Fruit fly (Drosophila melanogaster): Measurements from ENCODE around the gene eIF5B.

eIF5B gene

dm6 chr3L:3496593-3496992, 35.8 kb upstream of the eIF5B start (continued):
- TF ChIP-seq Fer3 (tag; optimal IDR thresholded peaks at IDR 0.05), result peak; percentile 4
- no peak for TF ChIP-seq zfh1 (GFP tag; IDR thresholded peaks at IDR 0.05)
- TF ChIP-seq Ptx1 (GFP tag; IDR thresholded peaks at IDR 0.05), result 0 out of 2 replicates have a peak, but pooled peaks have one; percentile 24
- TF ChIP-seq CG12391 (tag; optimal IDR thresholded peaks at IDR 0.05), result no peak
- no peak for TF ChIP-seq prd (optimal IDR thresholded peaks at IDR 0.05)
- TF ChIP-seq prd (GFP tag; IDR thresholded peaks at IDR 0.05), result 0 out of 3 replicates have a peak, but pooled peaks have one; percentile 27
- TF ChIP-seq Lhr (GFP tag; optimal IDR thresholded peaks at IDR 0.05), result no peak
- TF ChIP-seq TFAM (GFP tag; optimal IDR thresholded peaks at IDR 0.05), result no peak
- TF ChIP-seq cg (GFP tag; optimal IDR thresholded peaks at IDR 0.05), result no peak
- TF ChIP-seq CG14441 (GFP tag; IDR thresholded peaks at IDR 0.05), result 0 out of 2 replicates have a peak, but pooled peaks have one; percentile 12
- TF ChIP-seq Taf1 (GFP tag; IDR thresholded peaks at IDR 0.05), result no peak
- TF ChIP-seq CG17359 (tag; optimal IDR thresholded peaks at IDR 0.05), result no peak
- TF ChIP-seq CG11247 (GFP tag; IDR thresholded peaks at IDR 0.05), result no peak

dm6 chr3L:3492116-3492747, 31.5 kb upstream of the eIF5B start:
- TF ChIP-seq CG4360 (GFP tag; IDR thresholded peaks at IDR 0.05) (no peak), dysf (GFP tag; IDR thresholded peaks at IDR 0.05) (peak; percentile 39; the same call in 1 of the 3 replicates), dan (GFP tag; IDR thresholded peaks at IDR 0.05) (no peak), CG12391 (tag; optimal IDR thresholded peaks at IDR 0.05) (peak; percentile 43), cwo (GFP tag; optimal IDR thresholded peaks at IDR 0.05) (peak; percentile 15), E2f1 (GFP tag; IDR thresholded peaks at IDR 0.05) (peak; percentile 29; the same call in 1 of the 2 replicates), CG14441 (GFP tag; IDR thresholded peaks at IDR 0.05) (0 out of 2 replicates have a peak, but pooled peaks have one; percentile 26), Hr51 (GFP tag; optimal IDR thresholded peaks at IDR 0.05) (peak in 1 of 2 experiments; percentile 54), Sox102F (GFP tag; optimal IDR thresholded peaks at IDR 0.05) (peak; percentile 33), Bteb2 (GFP tag; optimal IDR thresholded peaks at IDR 0.05) (peak; percentile 5), kay (GFP tag; optimal IDR thresholded peaks at IDR 0.05) (no peak), CG30403 (GFP tag; optimal IDR thresholded peaks at IDR 0.05) (peak; percentile 32), seq (GFP tag; IDR thresholded peaks at IDR 0.05) (peak; percentile 56; the same call in 1 of the 2 replicates), H2.0 (GFP tag; IDR thresholded peaks at IDR 0.05) (0 out of 2 replicates have a peak, but pooled peaks have one; percentile 34), tio (GFP tag; optimal IDR thresholded peaks at IDR 0.05) (peak; percentile 20), aop (GFP tag; IDR thresholded peaks at IDR 0.05) (no peak), en (GFP tag; optimal IDR thresholded peaks at IDR 0.05) (no peak), Aef1 (GFP tag; IDR thresholded peaks at IDR 0.05) (0 out of 3 replicates have a peak, but pooled peaks have one; percentile 11), ranshi (GFP tag; IDR thresholded peaks at IDR 0.05) (no peak), onecut (GFP tag; IDR thresholded peaks at IDR 0.05) (peak; percentile 80), Dbx (GFP tag; IDR thresholded peaks at IDR 0.05) (0 out of 3 replicates have a peak, but pooled peaks have one; percentile 5), CG31224 (GFP tag; IDR thresholded peaks at IDR 0.05) (no peak), ap (GFP tag; IDR thresholded peaks at IDR 0.05) (no peak), caup (GFP tag; optimal IDR thresholded peaks at IDR 0.05; ENCODE audit: severe bottlenecking) (no peak), jing (GFP tag; optimal IDR thresholded peaks at IDR 0.05) (no peak), lilli (GFP tag; optimal IDR thresholded peaks at IDR 0.05) (peak; percentile 20), CG12659 (GFP tag; optimal IDR thresholded peaks at IDR 0.05) (peak; percentile 3), CG9727 (GFP tag; optimal IDR thresholded peaks at IDR 0.05) (peak; percentile 5), CG10366 (GFP tag; IDR thresholded peaks at IDR 0.05) (peak; percentile 42), Hmr (GFP tag; optimal IDR thresholded peaks at IDR 0.05) (peak; percentile 52), CG14014 (GFP tag; IDR thresholded peaks at IDR 0.05) (peak; percentile 27; the same call in 1 of the 2 replicates), Xrp1 (GFP tag; IDR thresholded peaks at IDR 0.05) (peak; percentile 6; the same call in 1 of the 2 replicates), vnd (GFP tag; IDR thresholded peaks at IDR 0.05; ENCODE audit: partially characterized antibody) (no peak), vvl (GFP tag; IDR thresholded peaks at IDR 0.05) (0 out of 2 replicates have a peak, but pooled peaks have one; percentile 19), Ada2b (GFP tag; IDR thresholded peaks at IDR 0.05) (peak; percentile 52; the same call in 1 of the 2 replicates), CTCF (GFP tag; optimal IDR thresholded peaks at IDR 0.05) (peak; percentile 77), CG7556 (GFP tag; optimal IDR thresholded peaks at IDR 0.05) (peak; percentile 50), lab (GFP tag; optimal IDR thresholded peaks at IDR 0.05) (peak; percentile 58)
